Worm (Caenorhabditis elegans) whole organism, mixed stage, embryonic: ENCODE measurements around the gene C09B7.2.

Experiments used
- M03D4.4 ChIP-seq: sonication (generic microtip); optimal IDR thresholded peaks from 2 replicates; lab custom pipeline; 2017; ENCODE audit warnings: mild to moderate bottlenecking, missing genetic modification characterization, missing compliant biosample characterization
- bed-3 ChIP-seq: fragments of 200-800 bp; sonication (Bioruptor generic); optimal IDR thresholded peaks from 3 replicates; lab custom pipeline; 2018; ENCODE audit warnings: mild to moderate bottlenecking, missing genetic modification characterization, moderate library complexity, missing compliant biosample characterization
- blmp-1 ChIP-seq: fragments of 150-350 bp; optimal IDR thresholded peaks from 2 replicates; lab custom pipeline; 2014; ENCODE audit warnings: missing biosample characterization, missing genetic modification characterization
- ceh-39 ChIP-seq: fragments of 150-350 bp; optimal IDR thresholded peaks from 2 replicates; lab custom pipeline; 2014; ENCODE audit warnings: missing biosample characterization, missing genetic modification characterization
- ceh-43 ChIP-seq: fragments of 200-800 bp; sonication (Bioruptor generic); optimal IDR thresholded peaks from 2 replicates; lab custom pipeline; 2018; ENCODE audit warnings: mild to moderate bottlenecking, missing genetic modification characterization, moderate library complexity, missing compliant biosample characterization
- ceh-83 ChIP-seq: fragments of 200-800 bp; sonication (Bioruptor generic); optimal IDR thresholded peaks from 2 replicates; lab custom pipeline; 2018; ENCODE audit warnings: mild to moderate bottlenecking, missing genetic modification characterization, missing compliant biosample characterization
- ces-1 ChIP-seq: fragments of 150-350 bp; optimal IDR thresholded peaks from 2 replicates; lab custom pipeline; 2014; ENCODE audit warnings: missing biosample characterization, missing genetic modification reagents, missing genetic modification characterization
- cnd-1 ChIP-seq: fragments of 200-800 bp; sonication (Bioruptor generic); optimal IDR thresholded peaks from 2 replicates; lab custom pipeline; 2018; ENCODE audit warnings: mild to moderate bottlenecking, missing genetic modification characterization, missing compliant biosample characterization
- drap-1 ChIP-seq: fragments of 200-800 bp; sonication (Bioruptor generic); optimal IDR thresholded peaks from 3 replicates; lab custom pipeline; 2018; ENCODE audit warnings: mild to moderate bottlenecking, missing genetic modification characterization, missing compliant biosample characterization
- elt-1 ChIP-seq: sonication (generic microtip); optimal IDR thresholded peaks from 2 replicates; lab custom pipeline; 2017; ENCODE audit warnings: missing genetic modification characterization, mild to moderate bottlenecking, missing compliant biosample characterization, antibody characterized with exemption, moderate library complexity, borderline replicate concordance; ENCODE audit not compliant: insufficient read depth
- elt-3 ChIP-seq: fragments of 150-350 bp; optimal IDR thresholded peaks from 2 replicates; lab custom pipeline; 2014; ENCODE audit warnings: missing biosample characterization, missing genetic modification characterization
- flh-1 ChIP-seq: fragments of 200-800 bp; sonication (Bioruptor generic); optimal IDR thresholded peaks from 2 replicates; lab custom pipeline; 2018; ENCODE audit warnings: mild to moderate bottlenecking, missing genetic modification characterization, moderate library complexity, missing compliant biosample characterization
- ham-2 ChIP-seq: fragments of 200-800 bp; sonication (Bioruptor generic); optimal IDR thresholded peaks from 2 replicates; lab custom pipeline; 2018; ENCODE audit warnings: mild to moderate bottlenecking, missing genetic modification characterization, missing compliant biosample characterization
- hlh-1 ChIP-seq: fragments of 150-350 bp; optimal IDR thresholded peaks from 2 replicates; lab custom pipeline; 2014; ENCODE audit warnings: missing biosample characterization, missing genetic modification reagents, missing genetic modification characterization
- lin-13 ChIP-seq: fragments of 150-350 bp; optimal IDR thresholded peaks from 2 replicates; lab custom pipeline; 2014; ENCODE audit warnings: missing biosample characterization, missing genetic modification characterization
- lin-32 ChIP-seq: fragments of 200-800 bp; sonication (Bioruptor generic); optimal IDR thresholded peaks from 2 replicates; lab custom pipeline; 2018; ENCODE audit warnings: mild to moderate bottlenecking, missing genetic modification characterization, missing compliant biosample characterization
- lsy-2 ChIP-seq: fragments of 150-350 bp; optimal IDR thresholded peaks from 2 replicates; lab custom pipeline; 2014; ENCODE audit warnings: missing biosample characterization, missing genetic modification characterization
- mab-5 ChIP-seq: fragments of 150-350 bp; optimal IDR thresholded peaks from 2 replicates; lab custom pipeline; 2014; ENCODE audit warnings: missing biosample characterization, missing genetic modification characterization
- mep-1 ChIP-seq: fragments of 150-350 bp; optimal IDR thresholded peaks from 2 replicates; lab custom pipeline; 2017; ENCODE audit warnings: missing biosample characterization, missing genetic modification reagents, missing genetic modification characterization, inconsistent platforms
- mls-2 ChIP-seq: sonication (generic microtip); optimal IDR thresholded peaks from 2 replicates; lab custom pipeline; 2016; ENCODE audit warnings: mild to moderate bottlenecking, missing genetic modification characterization, moderate library complexity, missing compliant biosample characterization
- nhr-12 ChIP-seq: fragments of 150-350 bp; optimal IDR thresholded peaks from 2 replicates; lab custom pipeline; 2014; ENCODE audit warnings: missing biosample characterization, missing genetic modification characterization
- nhr-2 ChIP-seq: fragments of 150-350 bp; optimal IDR thresholded peaks from 2 replicates; lab custom pipeline; 2014; ENCODE audit warnings: missing biosample characterization, missing genetic modification characterization
- nhr-237 ChIP-seq: fragments of 150-350 bp; optimal IDR thresholded peaks from 2 replicates; lab custom pipeline; 2014; ENCODE audit warnings: missing biosample characterization, missing genetic modification characterization
- nhr-28 ChIP-seq: fragments of 150-350 bp; optimal IDR thresholded peaks from 2 replicates; lab custom pipeline; 2014; ENCODE audit warnings: missing biosample characterization, missing genetic modification characterization
- nhr-76 ChIP-seq: sonication (generic microtip); optimal IDR thresholded peaks from 2 replicates; lab custom pipeline; 2017; ENCODE audit warnings: missing biosample characterization, missing genetic modification characterization
- pha-4 ChIP-seq: fragments of 150-350 bp; optimal IDR thresholded peaks from 2 replicates; lab custom pipeline; 2018; ENCODE audit warnings: missing biosample characterization, missing genetic modification reagents, missing genetic modification characterization
- sem-2 ChIP-seq: fragments of 200-800 bp; sonication (Bioruptor generic); optimal IDR thresholded peaks from 2 replicates; lab custom pipeline; 2018; ENCODE audit warnings: mild to moderate bottlenecking, missing genetic modification characterization, missing compliant biosample characterization
- snpc-4 ChIP-seq: fragments of 150-350 bp; optimal IDR thresholded peaks from 2 replicates; lab custom pipeline; 2014; ENCODE audit warnings: missing biosample characterization, missing genetic modification characterization
- sptf-1 ChIP-seq: sonication (generic microtip); optimal IDR thresholded peaks from 2 replicates; lab custom pipeline; 2017; ENCODE audit warnings: mild to moderate bottlenecking, missing genetic modification characterization, moderate library complexity, missing compliant biosample characterization
- tbx-8 ChIP-seq: fragments of 200-800 bp; sonication (Bioruptor generic); optimal IDR thresholded peaks from 2 replicates; lab custom pipeline; 2018; ENCODE audit warnings: mild to moderate bottlenecking, missing genetic modification characterization, moderate library complexity, missing compliant biosample characterization
- unc-120 ChIP-seq: sonication (generic microtip); optimal IDR thresholded peaks from 2 replicates; lab custom pipeline; 2017; ENCODE audit warnings: missing genetic modification characterization, missing compliant biosample characterization; ENCODE audit not compliant: poor library complexity, severe bottlenecking
- unc-39 ChIP-seq: fragments of 150-350 bp; optimal IDR thresholded peaks from 2 replicates; lab custom pipeline; 2014; ENCODE audit warnings: missing biosample characterization, missing genetic modification characterization
- unc-62 ChIP-seq: fragments of 150-350 bp; optimal IDR thresholded peaks from 2 replicates; lab custom pipeline; 2014; ENCODE audit warnings: missing biosample characterization, missing genetic modification reagents, missing genetic modification characterization
- zip-8 ChIP-seq: fragments of 150-350 bp; optimal IDR thresholded peaks from 2 replicates; lab custom pipeline; 2014; ENCODE audit warnings: missing biosample characterization, missing genetic modification characterization
- ztf-11 ChIP-seq: fragments of 150-350 bp; optimal IDR thresholded peaks from 2 replicates; lab custom pipeline; 2014; ENCODE audit warnings: missing biosample characterization, missing genetic modification characterization

C09B7.2 gene

DNA sequence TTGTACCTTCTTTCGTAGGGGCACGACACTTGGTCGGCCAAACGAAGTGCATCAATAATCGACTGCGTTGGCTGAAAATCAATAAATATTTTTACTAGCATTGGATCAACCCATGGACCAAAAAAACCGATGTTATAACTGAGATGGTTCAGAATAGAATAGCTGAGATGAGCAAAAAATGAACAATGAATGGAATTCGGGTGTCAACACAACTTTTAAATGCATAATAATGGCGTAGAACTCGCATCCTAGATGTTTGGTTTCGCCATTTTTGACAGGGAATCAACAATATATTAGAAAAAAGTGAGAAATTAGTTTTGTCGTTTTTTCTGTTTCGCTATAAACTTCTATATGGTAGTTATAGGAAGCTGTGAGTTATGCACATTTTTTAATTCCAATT is 3.7 kb upstream of the C09B7.2 start, which contains the start of gene F54G2.1:
TSS of gene F54G2.1 (minus strand) at position 101 of the 400 bp plus-strand sequence.
- TF ChIP-seq hlh-1 (tag; lab: Kevin White, UChicago), result no peak
- TF ChIP-seq cnd-1 (tag; lab: Kevin White, UChicago), result no peak
- no peak for TF ChIP-seq M03D4.4
- no peak for TF ChIP-seq flh-1
- TF ChIP-seq ceh-39, result no peak
- no peak for TF ChIP-seq ztf-11
- TF ChIP-seq unc-62 (GFP tag; lab: Kevin White, UChicago), result no peak
- TF ChIP-seq mab-5, result no peak
- no peak for TF ChIP-seq tbx-8

DNA sequence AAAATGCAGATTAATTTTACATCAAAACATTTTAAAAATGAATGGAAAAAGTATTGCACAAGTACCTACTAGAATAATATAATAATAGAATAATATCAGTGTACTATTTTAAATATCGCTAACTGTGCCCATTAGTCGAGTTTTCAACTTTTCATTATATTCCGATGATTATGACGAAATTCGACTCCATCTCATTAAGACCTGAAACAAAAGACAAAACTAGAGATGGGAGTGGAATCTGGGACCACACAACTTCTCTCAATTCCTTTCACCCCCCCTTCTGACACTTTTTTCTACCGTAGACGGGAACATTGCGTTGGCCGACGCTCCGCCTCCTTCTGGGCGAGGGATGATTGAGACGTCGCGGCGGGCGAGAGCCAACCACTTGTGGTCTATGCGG is 5.3 kb downstream of the C09B7.2 start, which contains the start of gene ser-7:
TSS of gene ser-7 (plus strand) at position 301 of the 400 bp plus-strand sequence.
- TF ChIP-seq sptf-1, result no peak
- no peak for TF ChIP-seq hlh-1 (tag; lab: Kevin White, UChicago)
- TF ChIP-seq nhr-28, result no peak
- TF ChIP-seq nhr-2 (tag; lab: Kevin White, UChicago), result no peak
- no peak for TF ChIP-seq mab-5
- no peak for TF ChIP-seq unc-120 (tag; lab: Kevin White, UChicago)
- no peak for TF ChIP-seq ceh-43
- no peak for TF ChIP-seq nhr-237 (tag; lab: Kevin White, UChicago)
- TF ChIP-seq mls-2 (tag; lab: Kevin White, UChicago), result no peak

DNA sequence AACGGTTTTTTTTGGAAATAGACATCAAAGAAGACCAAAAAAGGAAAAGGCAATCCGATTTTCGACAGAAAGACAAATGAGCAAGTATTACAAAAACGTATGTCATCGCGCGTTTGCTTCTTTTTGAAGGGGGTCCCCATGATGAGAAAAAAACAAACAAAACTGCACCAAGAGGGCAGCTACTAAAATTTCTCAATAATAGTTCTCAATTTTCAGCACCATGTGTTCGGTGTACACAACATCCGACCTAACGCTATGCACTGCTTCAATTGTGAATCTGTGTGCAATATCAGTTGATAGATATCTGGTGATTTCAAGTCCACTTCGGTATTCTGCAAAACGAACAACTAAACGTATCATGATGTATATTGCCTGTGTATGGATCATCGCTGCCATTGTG is 6.6 kb downstream of the C09B7.2 start:
- TF ChIP-seq snpc-4 (tag; lab: Kevin White, UChicago) (no peak), nhr-12 (tag; lab: Kevin White, UChicago) (no peak), nhr-237 (tag; lab: Kevin White, UChicago) (no peak), M03D4.4 (no peak), drap-1 (GFP tag; lab: Kevin White, UChicago) (no peak), ces-1 (no peak), ceh-39 (no peak), ceh-83 (GFP tag; lab: Kevin White, UChicago) (no peak)

DNA sequence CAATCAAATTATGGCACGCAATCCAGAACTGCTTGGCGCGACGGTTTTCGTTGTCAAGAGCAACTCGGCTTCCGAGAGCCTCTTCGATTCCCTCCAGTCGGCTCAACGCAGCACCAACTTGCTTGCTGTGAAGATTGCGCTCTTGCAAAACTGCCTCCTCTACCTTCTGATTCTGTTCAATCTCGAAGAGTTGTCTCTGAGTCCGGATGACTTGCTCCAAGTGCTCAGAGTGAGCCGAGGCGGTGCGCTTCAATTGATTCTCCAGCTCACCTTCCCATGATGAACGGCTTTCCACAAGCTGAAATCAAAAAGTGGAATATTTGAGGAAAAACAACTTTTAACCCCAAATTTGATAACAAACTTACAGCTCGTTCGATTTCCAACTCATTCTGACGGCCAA is 16.5 kb downstream of the C09B7.2 start:
- TF ChIP-seq mab-5 (no peak), cnd-1 (tag; lab: Kevin White, UChicago) (no peak), hlh-1 (tag; lab: Kevin White, UChicago) (no peak), ham-2 (no peak), lin-13 (tag; lab: Kevin White, UChicago) (no peak), lin-32 (no peak), sem-2 (GFP tag; lab: Kevin White, UChicago) (no peak), mls-2 (tag; lab: Kevin White, UChicago) (no peak)

DNA sequence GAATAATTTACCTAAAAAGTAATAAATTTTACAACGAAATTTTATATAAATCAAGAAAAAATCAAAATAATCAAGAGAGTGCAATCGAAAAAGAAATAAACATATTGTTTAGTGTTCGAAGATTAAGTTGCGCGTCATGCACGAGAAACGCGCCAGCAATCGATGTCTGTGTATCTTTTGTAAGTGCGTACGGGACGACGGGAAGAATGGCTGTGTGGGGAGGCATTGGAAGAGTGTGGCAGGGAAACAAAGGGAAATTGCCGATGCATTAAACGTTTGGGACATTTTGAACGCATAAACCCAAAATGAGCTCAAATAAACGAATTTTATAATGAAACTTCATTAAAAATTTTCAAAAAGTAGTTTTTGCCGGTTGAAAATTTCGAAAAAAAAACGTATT is 19.2 kb downstream of the C09B7.2 start, which contains the start of gene immt-1:
TSS of gene immt-1 (minus strand) at position 11 of the 400 bp plus-strand sequence.
- TF ChIP-seq nhr-237 (tag; lab: Kevin White, UChicago) (peak; percentile 18), tbx-8 (no peak), pha-4 (peak; percentile 86), elt-3 (no peak), sptf-1 (peak; percentile 66), ztf-11 (no peak), nhr-76 (tag; lab: Kevin White, UChicago) (no peak), zip-8 (no peak), cnd-1 (tag; lab: Kevin White, UChicago) (no peak), M03D4.4 (no peak), ceh-43 (no peak), mls-2 (tag; lab: Kevin White, UChicago) (peak; percentile 60), lsy-2 (tag; lab: Kevin White, UChicago) (peak; percentile 83), unc-62 (GFP tag; lab: Kevin White, UChicago) (no peak), ceh-39 (peak; percentile 7), ceh-83 (GFP tag; lab: Kevin White, UChicago) (no peak), snpc-4 (tag; lab: Kevin White, UChicago) (no peak), mep-1 (tag; lab: Kevin White, UChicago) (peak; percentile 74), flh-1 (no peak), bed-3 (GFP tag; lab: Kevin White, UChicago) (no peak), lin-32 (no peak), hlh-1 (tag; lab: Kevin White, UChicago) (no peak), drap-1 (GFP tag; lab: Kevin White, UChicago) (no peak), nhr-12 (tag; lab: Kevin White, UChicago) (no peak), unc-120 (tag; lab: Kevin White, UChicago) (peak; percentile 62), mab-5 (no peak), nhr-28 (no peak), unc-39 (no peak), elt-1 (tag; lab: Kevin White, UChicago) (no peak), nhr-2 (tag; lab: Kevin White, UChicago) (peak; percentile 8), ham-2 (no peak), ces-1 (peak; percentile 66), lin-13 (tag; lab: Kevin White, UChicago) (peak; percentile 80), sem-2 (GFP tag; lab: Kevin White, UChicago) (no peak), blmp-1 (tag; lab: Kevin White, UChicago) (no peak)
